Worm (Caenorhabditis elegans): ENCODE data around the gene F59F5.5.
A peak's percentile ranks its signal among the peaks of the same experiment; 100 is the strongest.

Gene F59F5.5

ce11 chrX:10568385-10569149 is 22.8 kb downstream of the F59F5.5 start (continued):
- TF ChIP-seq hlh-12 (tag; optimal IDR thresholded peaks at IDR 0.05) = no peak
- peak; percentile 74 for TF ChIP-seq ztf-18 (tag; optimal IDR thresholded peaks at IDR 0.05)
- peak; percentile 52 for TF ChIP-seq zim-3 (tag; optimal IDR thresholded peaks at IDR 0.05)
- no peak for TF ChIP-seq xnd-1 (tag; optimal IDR thresholded peaks at IDR 0.05)
- no peak for TF ChIP-seq ceh-91 (GFP tag; IDR thresholded peaks at IDR 0.05)
- TF ChIP-seq sdz-38 (tag; optimal IDR thresholded peaks at IDR 0.05) = no peak
- peak; percentile 96 for TF ChIP-seq B0336.3 (GFP tag; IDR thresholded peaks at IDR 0.05)
- peak; percentile 90 for TF ChIP-seq ZK185.1 (tag; optimal IDR thresholded peaks at IDR 0.05; ENCODE audit: poor library complexity, severe bottlenecking)
- peak; percentile 25 for TF ChIP-seq rcor-1 (GFP tag; IDR thresholded peaks at IDR 0.05)
- no peak for TF ChIP-seq snpc-1.1 (tag; optimal IDR thresholded peaks at IDR 0.05; ENCODE audit: insufficient read depth)
- 0 out of 2 replicates have a peak, but pooled peaks have one; percentile 84 for TF ChIP-seq lag-1 (GFP tag; IDR thresholded peaks at IDR 0.05)
- TF ChIP-seq F10E7.11 (tag; optimal IDR thresholded peaks at IDR 0.05) = no peak
- TF ChIP-seq repo-1 (tag; optimal IDR thresholded peaks at IDR 0.05) = peak; percentile 80
- no peak for TF ChIP-seq F57A8.1 (GFP tag; optimal IDR thresholded peaks at IDR 0.05)
- TF ChIP-seq sptf-2 (GFP tag; optimal IDR thresholded peaks at IDR 0.05) = peak; percentile 58
- TF ChIP-seq let-526 (GFP tag; IDR thresholded peaks at IDR 0.05) = no peak
- TF ChIP-seq hrde-1 (tag; optimal IDR thresholded peaks at IDR 0.05; ENCODE audit: borderline replicate concordance) = no peak
- TF ChIP-seq gei-17 (GFP tag; optimal IDR thresholded peaks at IDR 0.05) = peak; percentile 88
- no peak for TF ChIP-seq sea-2 (GFP tag; IDR thresholded peaks at IDR 0.05)
- TF ChIP-seq lsy-27 (tag; optimal IDR thresholded peaks at IDR 0.05; ENCODE audit: borderline replicate concordance, insufficient read depth) = no peak
- TF ChIP-seq cebp-2 (GFP tag; IDR thresholded peaks at IDR 0.05) = no peak
- peak; percentile 85 for TF ChIP-seq mcd-1 (GFP tag; IDR thresholded peaks at IDR 0.05)
- peak; percentile 52 for TF ChIP-seq ets-4 (GFP tag; optimal IDR thresholded peaks at IDR 0.05)
- no peak for TF ChIP-seq ztf-28 (GFP tag; IDR thresholded peaks at IDR 0.05)
- peak; percentile 72 for TF ChIP-seq ceh-79 (tag; optimal IDR thresholded peaks at IDR 0.05)
- TF ChIP-seq F52B5.7 (tag; optimal IDR thresholded peaks at IDR 0.05) = no peak
- peak; percentile 98 for TF ChIP-seq nhr-80 (tag; optimal IDR thresholded peaks at IDR 0.05)
- peak; percentile 81 for TF ChIP-seq somi-1 (GFP tag; optimal IDR thresholded peaks at IDR 0.05)
- peak; percentile 45 for TF ChIP-seq ama-1 (optimal IDR thresholded peaks at IDR 0.05)
- no peak for TF ChIP-seq ama-1 (GFP tag; optimal IDR thresholded peaks at IDR 0.05)
- TF ChIP-seq fkh-3 (tag; optimal IDR thresholded peaks at IDR 0.05) = no peak
- no peak for TF ChIP-seq F49E8.2 (tag; optimal IDR thresholded peaks at IDR 0.05; ENCODE audit: insufficient read depth)
- TF ChIP-seq mel-28 (tag; optimal IDR thresholded peaks at IDR 0.05; ENCODE audit: borderline replicate concordance) = no peak
- TF ChIP-seq madf-10 (tag; optimal IDR thresholded peaks at IDR 0.05) = peak; percentile 86
- TF ChIP-seq F33H1.4 (GFP tag; IDR thresholded peaks at IDR 0.05) = no peak
- TF ChIP-seq K11D2.4 (GFP tag; IDR thresholded peaks at IDR 0.05) = peak; percentile 59
- peak; percentile 76; the same call in 1 of the 2 replicates for TF ChIP-seq Y56A3A.18 (GFP tag; IDR thresholded peaks at IDR 0.05)
- peak; percentile 50 for TF ChIP-seq F22D6.2 (tag; optimal IDR thresholded peaks at IDR 0.05)
- no peak for TF ChIP-seq madf-3 (GFP tag; IDR thresholded peaks at IDR 0.05)
- peak; percentile 40 for TF ChIP-seq pbrm-1 (GFP tag; IDR thresholded peaks at IDR 0.05)
- TF ChIP-seq T07F8.4 (tag; optimal IDR thresholded peaks at IDR 0.05) = peak; percentile 29
- peak; percentile 98 for TF ChIP-seq lir-1 (GFP tag; conservative IDR thresholded peaks at IDR 0.05)
- TF ChIP-seq lsl-1 (GFP tag; optimal IDR thresholded peaks at IDR 0.05) = no peak
- no peak for TF ChIP-seq tbx-9 (tag; optimal IDR thresholded peaks at IDR 0.05; ENCODE audit: borderline replicate concordance)
- TF ChIP-seq ekl-4 (GFP tag; IDR thresholded peaks at IDR 0.05) = peak; percentile 75; the same call in 1 of the 2 replicates
- TF ChIP-seq die-1 (tag; optimal IDR thresholded peaks at IDR 0.05) = peak; percentile 79
- TF ChIP-seq F57C9.4 (tag; optimal IDR thresholded peaks at IDR 0.05) = no peak
- no peak for TF ChIP-seq madf-6 (GFP tag; IDR thresholded peaks at IDR 0.05)

Measured in whole organism, young adult.